Fruit fly (Drosophila melanogaster) whole organism, embryonic: ENCODE results near the gene CG13113.

ENCODE experiments used
- Adf1 ChIP-seq: fragments of 200-800 bp; sonication (Bioruptor generic); IDR thresholded peaks from 2 replicates; pipeline ENCODE4 v1.3.6; 2022; ENCODE audit warnings: missing biosample characterization, missing genetic modification characterization
- B-H1 ChIP-seq: fragments of 200-800 bp; sonication (Bioruptor generic); IDR thresholded peaks from 3 replicates; pipeline ENCODE4 v1.3.6; 2022; ENCODE audit warnings: missing biosample characterization, missing genetic modification characterization
- BEAF-32 ChIP-seq: fragments of 200-800 bp; sonication (Bioruptor generic); optimal IDR thresholded peaks from 3 replicates; lab custom pipeline; 2017; ENCODE audit warnings: missing biosample characterization, missing genetic modification characterization, mild to moderate bottlenecking, moderate library complexity, missing genetic modification reagents
- CG10147 ChIP-seq: fragments of 200-800 bp; sonication (Bioruptor generic); optimal IDR thresholded peaks from 2 replicates; lab custom pipeline; 2019; ENCODE audit warnings: missing biosample characterization, mild to moderate bottlenecking, missing genetic modification characterization, moderate library complexity
- CG11504 ChIP-seq: fragments of 200-800 bp; sonication (Bioruptor generic); optimal IDR thresholded peaks from 3 replicates; lab custom pipeline; 2019; ENCODE audit warnings: missing biosample characterization, mild to moderate bottlenecking, missing genetic modification characterization, moderate library complexity
- CG11560 ChIP-seq: fragments of 200-800 bp; sonication (Bioruptor generic); IDR thresholded peaks from 3 replicates; pipeline ENCODE4 v1.3.6; 2022; ENCODE audit warnings: missing biosample characterization, missing genetic modification characterization
- CG12071 ChIP-seq: fragments of 200-800 bp; sonication (Bioruptor generic); optimal IDR thresholded peaks from 3 replicates; lab custom pipeline; 2018; ENCODE audit warnings: missing biosample characterization, mild to moderate bottlenecking, missing genetic modification characterization
- CG14710 ChIP-seq: fragments of 200-800 bp; sonication (Bioruptor generic); optimal IDR thresholded peaks from 3 replicates; lab custom pipeline; 2019; ENCODE audit warnings: missing biosample characterization, mild to moderate bottlenecking, missing genetic modification characterization, moderate library complexity
- CG15479 ChIP-seq: fragments of 200-800 bp; sonication (Bioruptor generic); optimal IDR thresholded peaks from 3 replicates; lab custom pipeline; 2019; ENCODE audit warnings: missing biosample characterization, mild to moderate bottlenecking, missing genetic modification characterization, moderate library complexity
- CG1647 ChIP-seq: fragments of 200-800 bp; sonication (Bioruptor generic); optimal IDR thresholded peaks from 3 replicates; lab custom pipeline; 2016; ENCODE audit warnings: missing biosample characterization, missing genetic modification characterization
- CG17328 ChIP-seq: fragments of 200-800 bp; sonication (Bioruptor generic); IDR thresholded peaks from 2 replicates; pipeline ENCODE4 v1.3.6; 2022; ENCODE audit warnings: missing biosample characterization, missing genetic modification characterization
- CG17359 ChIP-seq: fragments of 200-800 bp; sonication (Bioruptor generic); optimal IDR thresholded peaks from 3 replicates; lab custom pipeline; 2018; ENCODE audit warnings: missing biosample characterization, mild to moderate bottlenecking, missing genetic modification characterization, moderate library complexity
- CG17568 ChIP-seq: fragments of 200-800 bp; sonication (Bioruptor generic); optimal IDR thresholded peaks from 2 replicates; lab custom pipeline; 2018; ENCODE audit warnings: missing biosample characterization, mild to moderate bottlenecking, missing genetic modification characterization, moderate library complexity
- CG17829 ChIP-seq: fragments of 200-800 bp; optimal IDR thresholded peaks from 2 replicates; lab custom pipeline; 2019; ENCODE audit warnings: missing biosample characterization, mild to moderate bottlenecking, missing genetic modification characterization, moderate library complexity
- CG18011 ChIP-seq: fragments of 200-800 bp; sonication (Bioruptor generic); optimal IDR thresholded peaks from 2 replicates; lab custom pipeline; 2017; ENCODE audit warnings: missing biosample characterization, missing genetic modification characterization, mild to moderate bottlenecking, moderate library complexity, missing genotype
- CG18476 ChIP-seq: fragments of 200-800 bp; sonication (Bioruptor generic); optimal IDR thresholded peaks from 2 replicates; lab custom pipeline; 2016; ENCODE audit warnings: missing biosample characterization, mild to moderate bottlenecking, missing genetic modification characterization
- CG2199 ChIP-seq: fragments of 200-800 bp; sonication (Bioruptor generic); IDR thresholded peaks from 3 replicates; pipeline ENCODE4 v1.3.6; 2022; ENCODE audit warnings: missing biosample characterization, missing genetic modification characterization
- CG3065 ChIP-seq: fragments of 200-800 bp; sonication (Bioruptor generic); optimal IDR thresholded peaks from 2 replicates; lab custom pipeline; 2016; ENCODE audit warnings: missing biosample characterization, missing genetic modification characterization
- CG33213 ChIP-seq: fragments of 200-800 bp; sonication (Bioruptor generic); optimal IDR thresholded peaks from 3 replicates; lab custom pipeline; 2016; ENCODE audit warnings: missing biosample characterization, missing genetic modification characterization
- CG34422 ChIP-seq: fragments of 200-800 bp; sonication (Bioruptor generic); IDR thresholded peaks from 3 replicates; pipeline ENCODE4 v1.3.6; 2022; ENCODE audit warnings: missing biosample characterization, missing genetic modification characterization
- CG3847 ChIP-seq: fragments of 200-800 bp; sonication (Bioruptor generic); IDR thresholded peaks from 2 replicates; pipeline ENCODE4 v1.3.6; 2022; ENCODE audit warnings: missing biosample characterization, missing genetic modification characterization
- CG4730 ChIP-seq: fragments of 200-800 bp; sonication (Bioruptor generic); IDR thresholded peaks from 2 replicates; pipeline ENCODE4 v1.3.6; 2022; ENCODE audit warnings: missing biosample characterization, missing genetic modification characterization
- CG7987 ChIP-seq: fragments of 200-800 bp; sonication (Bioruptor generic); optimal IDR thresholded peaks from 2 replicates; lab custom pipeline; 2018; ENCODE audit warnings: missing biosample characterization, mild to moderate bottlenecking, missing genetic modification characterization, moderate library complexity
- CG8765 ChIP-seq: fragments of 200-800 bp; sonication (Bioruptor generic); IDR thresholded peaks from 2 replicates; pipeline ENCODE4 v1.3.6; 2022; ENCODE audit warnings: missing biosample characterization, missing genetic modification characterization
- CHES-1-like ChIP-seq: fragments of 200-800 bp; sonication (Bioruptor generic); optimal IDR thresholded peaks from 2 replicates; lab custom pipeline; 2016; ENCODE audit warnings: missing biosample characterization, missing genetic modification characterization
- Chrac-16 ChIP-seq: fragments of 200-800 bp; sonication (Bioruptor generic); optimal IDR thresholded peaks from 3 replicates; lab custom pipeline; 2016; ENCODE audit warnings: missing biosample characterization, missing genetic modification characterization
- CkIIα-i1 ChIP-seq: fragments of 200-800 bp; sonication (Bioruptor generic); IDR thresholded peaks from 2 replicates; pipeline ENCODE4 v1.3.6; 2022; ENCODE audit warnings: missing biosample characterization, missing genetic modification characterization
- Doc3 ChIP-seq: fragments of 200-800 bp; sonication (Bioruptor generic); IDR thresholded peaks from 3 replicates; pipeline ENCODE4 v1.3.6; 2022; ENCODE audit warnings: missing biosample characterization, missing genetic modification characterization; ENCODE audit not compliant: partially characterized antibody
- E2f2 ChIP-seq: fragments of 200-800 bp; sonication (Bioruptor generic); IDR thresholded peaks from 2 replicates; pipeline ENCODE4 v1.3.6; 2022; ENCODE audit warnings: missing biosample characterization, missing genetic modification characterization
- Fer2 ChIP-seq: fragments of 200-800 bp; sonication (Bioruptor generic); optimal IDR thresholded peaks from 2 replicates; lab custom pipeline; 2018; ENCODE audit warnings: missing biosample characterization, mild to moderate bottlenecking, missing genetic modification characterization, moderate library complexity
- Hr39 ChIP-seq: fragments of >200 bp; optimal IDR thresholded peaks from 2 replicates; lab custom pipeline; 2017
- Myb ChIP-seq: fragments of 200-800 bp; sonication (Bioruptor generic); optimal IDR thresholded peaks from 2 replicates; lab custom pipeline; 2016; ENCODE audit warnings: missing biosample characterization, missing genetic modification characterization
- Neu2 ChIP-seq: fragments of 200-800 bp; sonication (Bioruptor generic); optimal IDR thresholded peaks from 3 replicates; lab custom pipeline; 2016; ENCODE audit warnings: missing biosample characterization, missing genetic modification characterization, borderline replicate concordance
- NfI ChIP-seq: fragments of 200-800 bp; sonication (Bioruptor generic); optimal IDR thresholded peaks from 3 replicates; lab custom pipeline; 2018; ENCODE audit warnings: missing biosample characterization, mild to moderate bottlenecking, missing genetic modification characterization, moderate library complexity
- Optix ChIP-seq: fragments of 200-800 bp; sonication (Bioruptor generic); IDR thresholded peaks from 3 replicates; pipeline ENCODE4 v1.3.6; 2022; ENCODE audit warnings: missing biosample characterization, missing genetic modification characterization
- Sox102F ChIP-seq: fragments of 200-800 bp; sonication (Bioruptor generic); optimal IDR thresholded peaks from 2 replicates; lab custom pipeline; 2018; ENCODE audit warnings: missing biosample characterization, mild to moderate bottlenecking, missing genetic modification characterization, moderate library complexity
- chn ChIP-seq: fragments of 200-800 bp; sonication (Bioruptor generic); optimal IDR thresholded peaks from 2 replicates; lab custom pipeline; 2016; ENCODE audit warnings: missing biosample characterization, missing genetic modification characterization
- corto ChIP-seq: fragments of 200-800 bp; sonication (Bioruptor generic); optimal IDR thresholded peaks from 2 replicates; lab custom pipeline; 2016; ENCODE audit warnings: missing biosample characterization, mild to moderate bottlenecking, missing genetic modification characterization, moderate library complexity
- gce ChIP-seq: fragments of 200-800 bp; sonication (Bioruptor generic); IDR thresholded peaks from 3 replicates; pipeline ENCODE4 v1.3.6; 2022; ENCODE audit warnings: missing biosample characterization, missing genetic modification characterization
- gcm ChIP-seq: fragments of 200-800 bp; sonication (Bioruptor generic); optimal IDR thresholded peaks from 2 replicates; lab custom pipeline; 2019; ENCODE audit warnings: missing biosample characterization, mild to moderate bottlenecking, missing genetic modification characterization, moderate library complexity
- ham ChIP-seq: fragments of 200-800 bp; sonication (Bioruptor generic); IDR thresholded peaks from 2 replicates; pipeline ENCODE4 v1.3.6; 2022; ENCODE audit warnings: missing biosample characterization, missing genetic modification characterization
- ken ChIP-seq: fragments of 200-800 bp; sonication (Bioruptor generic); IDR thresholded peaks from 3 replicates; pipeline ENCODE4 v1.3.6; 2022; ENCODE audit warnings: missing biosample characterization, missing genetic modification characterization
- nerfin-1 ChIP-seq: fragments of 200-800 bp; sonication (Bioruptor generic); optimal IDR thresholded peaks from 3 replicates; lab custom pipeline; 2019; ENCODE audit warnings: missing biosample characterization, mild to moderate bottlenecking, missing genetic modification characterization, moderate library complexity
- oc ChIP-seq: fragments of 200-800 bp; sonication (Bioruptor generic); optimal IDR thresholded peaks from 2 replicates; lab custom pipeline; 2018; ENCODE audit warnings: missing biosample characterization, mild to moderate bottlenecking, missing genetic modification characterization, moderate library complexity
- org-1 ChIP-seq: fragments of 200-800 bp; sonication (Bioruptor generic); optimal IDR thresholded peaks from 2 replicates; lab custom pipeline; 2017; ENCODE audit warnings: missing biosample characterization, missing genetic modification characterization
- rib ChIP-seq: fragments of 200-800 bp; sonication (Bioruptor generic); IDR thresholded peaks from 2 replicates; pipeline ENCODE4 v1.3.6; 2022; ENCODE audit warnings: missing biosample characterization, missing genetic modification characterization
- ro ChIP-seq: fragments of 200-800 bp; sonication (Bioruptor generic); IDR thresholded peaks from 2 replicates; pipeline ENCODE4 v1.3.6; 2022; ENCODE audit warnings: missing biosample characterization, missing genetic modification characterization
- sug ChIP-seq: fragments of 200-800 bp; optimal IDR thresholded peaks from 2 replicates; lab custom pipeline; 2019; ENCODE audit warnings: missing biosample characterization, mild to moderate bottlenecking, missing genetic modification characterization, moderate library complexity
- tgo ChIP-seq: fragments of 200-800 bp; sonication (Bioruptor generic); IDR thresholded peaks from 3 replicates; pipeline ENCODE4 v1.3.6; 2022; ENCODE audit warnings: missing biosample characterization, missing genetic modification characterization
- tin ChIP-seq: fragments of 200-800 bp; sonication (Bioruptor generic); optimal IDR thresholded peaks from 3 replicates; lab custom pipeline; 2016; ENCODE audit warnings: missing biosample characterization, missing genetic modification characterization

The CG13113 gene

dm6 chr2L:9502786-9503443 lies 41.1 kb upstream of the CG13113 start (continued):
- TF ChIP-seq ken (GFP tag; lab: Robert Waterston, UW) (peak; percentile 73; the same call in 2 of the 3 replicates), CG17328 (peak; percentile 80), oc (peak; percentile 85), CG3847 (GFP tag; lab: Robert Waterston, UW) (peak; percentile 61; the same call in 1 of the 2 replicates), CG8765 (GFP tag; lab: Robert Waterston, UW) (no peak), CG10147 (GFP tag; lab: Kevin White, UChicago) (no peak), Myb (GFP tag; lab: Kevin White, UChicago) (peak; percentile 12), B-H1 (GFP tag; lab: Robert Waterston, UW) (peak; percentile 71; the same call in 2 of the 3 replicates), CG12071 (GFP tag; lab: Kevin White, UChicago) (no peak), CG1647 (GFP tag; lab: Kevin White, UChicago) (no peak), CHES-1-like (peak; percentile 17), Sox102F (GFP tag; lab: Kevin White, UChicago) (peak; percentile 91), ro (GFP tag; lab: Robert Waterston, UW) (0 out of 2 replicates have a peak, but pooled peaks have one; percentile 23), CG3065 (GFP tag; lab: Kevin White, UChicago) (no peak), BEAF-32 (no peak), tgo (GFP tag; lab: Robert Waterston, UW) (peak; percentile 86), Chrac-16 (peak; percentile 62), Hr39 (lab: Kevin White, UChicago) (no peak), sug (tag; lab: Kevin White, UChicago) (peak; percentile 17), CG34422 (GFP tag; lab: Robert Waterston, UW) (peak; percentile 77), gce (GFP tag; lab: Robert Waterston, UW) (peak; percentile 72; the same call in 1 of the 3 replicates), CG33213 (no peak), ham (GFP tag; lab: Robert Waterston, UW) (0 out of 2 replicates have a peak, but pooled peaks have one; percentile 27), CG17359 (tag; lab: Kevin White, UChicago) (peak; percentile 72), corto (GFP tag; lab: Kevin White, UChicago) (no peak), CG17829 (tag; lab: Kevin White, UChicago) (peak; percentile 32), CG11504 (tag; lab: Kevin White, UChicago) (peak; percentile 89), CG15479 (GFP tag; lab: Kevin White, UChicago) (no peak), gcm (GFP tag; lab: Kevin White, UChicago) (peak; percentile 70), CG17568 (GFP tag; lab: Kevin White, UChicago) (peak; percentile 67), CG7987 (no peak), Doc3 (GFP tag; lab: Robert Waterston, UW) (no peak), rib (0 out of 2 replicates have a peak, but pooled peaks have one; percentile 32), E2f2 (GFP tag; lab: Robert Waterston, UW) (peak; percentile 71), Optix (peak; percentile 53; the same call in 1 of the 3 replicates), tin (GFP tag; lab: Kevin White, UChicago) (peak; percentile 15), NfI (GFP tag; lab: Kevin White, UChicago) (peak; percentile 35), CG18476 (GFP tag; lab: Kevin White, UChicago) (peak; percentile 38), CG11560 (no peak), CG4730 (GFP tag; lab: Robert Waterston, UW) (peak; percentile 74), chn (peak; percentile 30), Fer2 (tag; lab: Kevin White, UChicago) (no peak), CG14710 (no peak), org-1 (peak; percentile 33), nerfin-1 (tag; lab: Kevin White, UChicago) (no peak), CG2199 (GFP tag; lab: Robert Waterston, UW) (no peak), CG18011 (GFP tag; lab: Kevin White, UChicago) (peak; percentile 13), Adf1 (GFP tag; lab: Robert Waterston, UW) (peak; percentile 36), Neu2 (GFP tag; lab: Kevin White, UChicago) (no peak), CkIIα-i1 (GFP tag; lab: Robert Waterston, UW) (peak; percentile 11; the same call in 1 of the 2 replicates)
